Worm (Caenorhabditis elegans) whole organism, early embryonic: ENCODE results near the gene mai-1.

Experiments used
- B0310.2 ChIP-seq: sonication (generic microtip); optimal IDR thresholded peaks from 2 replicates; lab custom pipeline; 2016; ENCODE audit warnings: mild to moderate bottlenecking, missing genetic modification characterization, missing compliant biosample characterization
- F13C5.2 ChIP-seq: sonication (generic microtip); optimal IDR thresholded peaks from 2 replicates; lab custom pipeline; 2017; ENCODE audit warnings: mild to moderate bottlenecking, missing genetic modification characterization, inconsistent platforms, missing compliant biosample characterization
- aly-1 ChIP-seq: sonication (generic microtip); optimal IDR thresholded peaks from 2 replicates; lab custom pipeline; 2016; ENCODE audit warnings: missing genetic modification characterization, missing compliant biosample characterization
- ama-1 ChIP-seq: fragments of 150-350 bp; optimal IDR thresholded peaks from 2 replicates; lab custom pipeline; 2014
- ceh-13 ChIP-seq: fragments of 200-800 bp; sonication (Bioruptor generic); optimal IDR thresholded peaks from 2 replicates; lab custom pipeline; 2018; ENCODE audit warnings: mild to moderate bottlenecking, missing genetic modification characterization, missing compliant biosample characterization
- ceh-36 ChIP-seq: sonication (generic microtip); optimal IDR thresholded peaks from 2 replicates; lab custom pipeline; 2016; ENCODE audit warnings: missing genetic modification characterization, inconsistent platforms, missing compliant biosample characterization
- ets-7 ChIP-seq: sonication (generic microtip); optimal IDR thresholded peaks from 2 replicates; lab custom pipeline; 2016; ENCODE audit warnings: missing genotype, missing genetic modification characterization, missing compliant biosample characterization
- flt-1 ChIP-seq: fragments of 200-800 bp; sonication (Bioruptor generic); IDR thresholded peaks from 2 replicates; pipeline ENCODE4 v1.3.6; 2022; ENCODE audit warnings: missing genetic modification characterization, missing compliant biosample characterization
- hmbx-1 ChIP-seq: sonication (generic microtip); optimal IDR thresholded peaks from 2 replicates; lab custom pipeline; 2016; ENCODE audit warnings: mild to moderate bottlenecking, missing genetic modification characterization, missing compliant biosample characterization
- hmg-4 ChIP-seq: fragments of 200-800 bp; sonication (Bioruptor generic); optimal IDR thresholded peaks from 2 replicates; lab custom pipeline; 2018; ENCODE audit warnings: mild to moderate bottlenecking, missing genetic modification characterization, missing compliant biosample characterization
- hnd-1 ChIP-seq: sonication (generic microtip); optimal IDR thresholded peaks from 2 replicates; lab custom pipeline; 2016; ENCODE audit warnings: missing genetic modification characterization, missing compliant biosample characterization
- pes-1 ChIP-seq: fragments of 200-800 bp; sonication (Bioruptor generic); IDR thresholded peaks from 2 replicates; pipeline ENCODE4 v1.3.6; 2022; ENCODE audit warnings: missing genetic modification reagents, missing genetic modification characterization, missing compliant biosample characterization
- scrt-1 ChIP-seq: fragments of 200-800 bp; sonication (Bioruptor generic); IDR thresholded peaks from 2 replicates; pipeline ENCODE4 v1.3.6; 2022; ENCODE audit warnings: missing genetic modification characterization, missing compliant biosample characterization
- sea-1 ChIP-seq: fragments of 200-800 bp; sonication (Bioruptor generic); conservative IDR thresholded peaks from 2 replicates; pipeline ENCODE4 v1.3.6; 2022; ENCODE audit warnings: missing genetic modification characterization, missing compliant biosample characterization
- tbx-11 ChIP-seq: fragments of 200-800 bp; sonication (Bioruptor generic); IDR thresholded peaks from 2 replicates; pipeline ENCODE4 v1.3.6; 2022; ENCODE audit warnings: missing genetic modification characterization, missing compliant biosample characterization
- tbx-37 ChIP-seq: fragments of 200-800 bp; sonication (Bioruptor generic); conservative IDR thresholded peaks from 2 replicates; pipeline ENCODE4 v1.3.6; 2022; ENCODE audit warnings: missing genetic modification reagents, missing genetic modification characterization, missing compliant biosample characterization
- tra-4 ChIP-seq: sonication (generic microtip); optimal IDR thresholded peaks from 2 replicates; lab custom pipeline; 2017; ENCODE audit warnings: missing genetic modification characterization, missing compliant biosample characterization

mai-1 gene

ce11 chrX:3117204-3117603 lies 815 bp upstream of the mai-1 start:
- peak; percentile 40 for TF ChIP-seq ama-1
- no peak for TF ChIP-seq aly-1 (tag; lab: Kevin White, UChicago)

ce11 chrX:3115134-3116032 lies 1.0 kb downstream of the mai-1 start:
- TF ChIP-seq pes-1 (GFP tag; lab: Robert Waterston, UW) (no peak), hnd-1 (tag; lab: Kevin White, UChicago) (no peak), ceh-13 (no peak), flt-1 (GFP tag; lab: Robert Waterston, UW) (no peak), B0310.2 (tag; lab: Kevin White, UChicago) (no peak), F13C5.2 (no peak), tra-4 (tag; lab: Kevin White, UChicago) (no peak), scrt-1 (GFP tag; lab: Robert Waterston, UW) (no peak), aly-1 (tag; lab: Kevin White, UChicago) (no peak), hmbx-1 (tag; lab: Kevin White, UChicago) (no peak), hmg-4 (GFP tag; lab: Kevin White, UChicago) (no peak), tbx-37 (GFP tag; lab: Robert Waterston, UW) (no peak), tbx-11 (GFP tag; lab: Robert Waterston, UW) (no peak), sea-1 (no peak), ceh-36 (tag; lab: Kevin White, UChicago) (no peak)

ce11 chrX:3114306-3115133 lies 1.9 kb downstream of the mai-1 start, which contains the start of gene gpd-2:
Gene gpd-2 (minus strand): TSS chrX:3114689.
- TF ChIP-seq ceh-36 (tag; lab: Kevin White, UChicago) = no peak
- TF ChIP-seq flt-1 (GFP tag; lab: Robert Waterston, UW) = no peak
- no peak for TF ChIP-seq hmg-4 (GFP tag; lab: Kevin White, UChicago)
- no peak for TF ChIP-seq tbx-11 (GFP tag; lab: Robert Waterston, UW)
- TF ChIP-seq tra-4 (tag; lab: Kevin White, UChicago) = no peak
- TF ChIP-seq ceh-13 = no peak

- no peak for TF ChIP-seq tbx-37 (GFP tag; lab: Robert Waterston, UW)
- TF ChIP-seq scrt-1 (GFP tag; lab: Robert Waterston, UW) = no peak
- no peak for TF ChIP-seq ama-1
- TF ChIP-seq F13C5.2 = no peak
- no peak for TF ChIP-seq tbx-11 (GFP tag; lab: Robert Waterston, UW)
- TF ChIP-seq hnd-1 (tag; lab: Kevin White, UChicago) = no peak
- no peak for TF ChIP-seq pes-1 (GFP tag; lab: Robert Waterston, UW)
- TF ChIP-seq ceh-13 = no peak
Observed at ce11 chrX:3112946-3113427, 3.4 kb downstream of the mai-1 start, which contains the start of gene gpd-3. Gene gpd-3 (minus strand): TSS chrX:3113341.

ce11 chrX:3111687-3112086 lies 4.7 kb downstream of the mai-1 start:
- no peak for TF ChIP-seq ama-1
- no peak for TF ChIP-seq tbx-37 (GFP tag; lab: Robert Waterston, UW)
- TF ChIP-seq pes-1 (GFP tag; lab: Robert Waterston, UW) = no peak
- no peak for TF ChIP-seq tra-4 (tag; lab: Kevin White, UChicago)
- TF ChIP-seq scrt-1 (GFP tag; lab: Robert Waterston, UW) = no peak
- no peak for TF ChIP-seq ceh-13
- no peak for TF ChIP-seq hnd-1 (tag; lab: Kevin White, UChicago)
- TF ChIP-seq ets-7 (tag; lab: Kevin White, UChicago) = no peak
- TF ChIP-seq B0310.2 (tag; lab: Kevin White, UChicago) = no peak
- TF ChIP-seq flt-1 (GFP tag; lab: Robert Waterston, UW) = no peak
- TF ChIP-seq aly-1 (tag; lab: Kevin White, UChicago) = no peak
- no peak for TF ChIP-seq F13C5.2
- TF ChIP-seq ceh-36 (tag; lab: Kevin White, UChicago) = no peak
- no peak for TF ChIP-seq sea-1
- no peak for TF ChIP-seq hmg-4 (GFP tag; lab: Kevin White, UChicago)
- no peak for TF ChIP-seq hmbx-1 (tag; lab: Kevin White, UChicago)
- no peak for TF ChIP-seq tbx-11 (GFP tag; lab: Robert Waterston, UW)

ce11 chrX:3111066-3111465 lies 5.3 kb downstream of the mai-1 start:
- TF ChIP-seq tbx-11 (GFP tag; lab: Robert Waterston, UW) (no peak), tra-4 (tag; lab: Kevin White, UChicago) (no peak), B0310.2 (tag; lab: Kevin White, UChicago) (no peak), hnd-1 (tag; lab: Kevin White, UChicago) (no peak), flt-1 (GFP tag; lab: Robert Waterston, UW) (no peak), hmg-4 (GFP tag; lab: Kevin White, UChicago) (no peak), aly-1 (tag; lab: Kevin White, UChicago) (no peak), pes-1 (GFP tag; lab: Robert Waterston, UW) (no peak), ama-1 (no peak), ceh-36 (tag; lab: Kevin White, UChicago) (no peak), hmbx-1 (tag; lab: Kevin White, UChicago) (no peak), tbx-37 (GFP tag; lab: Robert Waterston, UW) (no peak), F13C5.2 (no peak), sea-1 (no peak), ets-7 (tag; lab: Kevin White, UChicago) (no peak), scrt-1 (GFP tag; lab: Robert Waterston, UW) (no peak), ceh-13 (no peak)
